Worm (Caenorhabditis elegans): ENCODE results near the gene srw-17.
"Not testable (repeated sequence)": the region's sequence is repeated elsewhere in the genome, so short reads cannot be mapped to it uniquely, and the experiment has no call there.

The srw-17 gene

DNA sequence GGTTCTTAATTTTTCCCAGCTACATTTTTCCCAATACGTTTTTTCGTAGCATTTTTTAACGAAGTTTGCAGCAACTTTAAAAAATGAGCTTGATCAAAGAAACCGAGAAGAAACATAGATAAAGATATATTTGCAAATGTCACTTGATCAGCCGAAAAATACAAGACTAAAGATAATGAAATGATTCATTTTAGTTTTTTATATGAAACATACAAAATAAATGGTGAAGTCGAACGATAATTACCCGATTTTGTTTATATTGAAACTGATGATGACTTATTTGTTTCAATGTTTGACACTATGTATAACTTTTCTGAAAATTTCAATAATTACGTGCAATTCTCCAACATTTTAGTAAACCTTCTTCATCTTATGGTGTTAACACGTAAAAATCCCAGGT lies 8.5 kb downstream of the srw-17 start, which contains the start of gene srw-22:
TSS of gene srw-22 (plus strand) at position 301 of the 400 bp plus-strand sequence.
- TF ChIP-seq nhr-77 (tag; optimal IDR thresholded peaks at IDR 0.05) (no peak), nhr-12 (tag; optimal IDR thresholded peaks at IDR 0.05) (no peak), mbf-1 (tag; optimal IDR thresholded peaks at IDR 0.05) (no peak), nhr-11 (tag; optimal IDR thresholded peaks at IDR 0.05) (no peak), lin-11 (tag; optimal IDR thresholded peaks at IDR 0.05) (no peak), ztf-4 (tag; optimal IDR thresholded peaks at IDR 0.05) (no peak), unc-55 (GFP tag; optimal IDR thresholded peaks at IDR 0.05) (no peak), Y55F3AM.14 (GFP tag; optimal IDR thresholded peaks at IDR 0.05) (no peak), nhr-6 (tag; optimal IDR thresholded peaks at IDR 0.05) (no peak), alr-1 (tag; optimal IDR thresholded peaks at IDR 0.05) (no peak), blmp-1 (tag; optimal IDR thresholded peaks at IDR 0.05; ENCODE audit: insufficient read depth) (no peak), skn-1 (tag; optimal IDR thresholded peaks at IDR 0.05) (no peak), peb-1 (tag; optimal IDR thresholded peaks at IDR 0.05) (no peak), ceh-16 (tag; optimal IDR thresholded peaks at IDR 0.05) (no peak), sem-4 (tag; optimal IDR thresholded peaks at IDR 0.05) (no peak)

DNA sequence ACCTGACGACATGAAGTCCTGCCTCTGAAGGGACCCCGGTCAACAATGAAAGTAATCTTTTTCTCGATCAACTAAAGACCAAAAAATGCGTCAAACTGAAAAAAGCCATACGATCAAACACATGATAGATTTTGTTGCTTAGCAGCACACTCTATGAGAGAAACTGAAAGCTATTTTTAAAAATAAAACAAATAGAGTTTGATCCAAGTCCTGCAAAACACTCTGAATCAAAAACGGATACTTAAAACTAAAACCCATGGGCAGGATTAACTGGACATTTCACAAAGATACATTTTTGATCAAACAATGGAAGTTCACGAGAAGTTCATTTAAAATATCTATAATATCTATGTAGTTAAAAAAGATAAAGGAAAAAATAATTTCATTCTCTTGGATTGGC lies 9.4 kb downstream of the srw-17 start, which contains the start of gene T10H4.13:
TSS of gene T10H4.13 (minus strand) at position 101 of the 400 bp plus-strand sequence.
- TF ChIP-seq R02D3.7 (tag; optimal IDR thresholded peaks at IDR 0.05) (no peak), unc-62 (GFP tag; optimal IDR thresholded peaks at IDR 0.05) (no peak), nhr-23 (tag; optimal IDR thresholded peaks at IDR 0.05) (no peak), lsy-2 (tag; optimal IDR thresholded peaks at IDR 0.05) (no peak), fos-1 (tag; optimal IDR thresholded peaks at IDR 0.05) (no peak), nhr-129 (tag; optimal IDR thresholded peaks at IDR 0.05) (no peak), ceh-82 (tag; optimal IDR thresholded peaks at IDR 0.05) (no peak), nhr-25 (tag; optimal IDR thresholded peaks at IDR 0.05) (no peak), F13H6.1 (tag; optimal IDR thresholded peaks at IDR 0.05) (no peak), sem-4 (tag; optimal IDR thresholded peaks at IDR 0.05) (no peak)

DNA sequence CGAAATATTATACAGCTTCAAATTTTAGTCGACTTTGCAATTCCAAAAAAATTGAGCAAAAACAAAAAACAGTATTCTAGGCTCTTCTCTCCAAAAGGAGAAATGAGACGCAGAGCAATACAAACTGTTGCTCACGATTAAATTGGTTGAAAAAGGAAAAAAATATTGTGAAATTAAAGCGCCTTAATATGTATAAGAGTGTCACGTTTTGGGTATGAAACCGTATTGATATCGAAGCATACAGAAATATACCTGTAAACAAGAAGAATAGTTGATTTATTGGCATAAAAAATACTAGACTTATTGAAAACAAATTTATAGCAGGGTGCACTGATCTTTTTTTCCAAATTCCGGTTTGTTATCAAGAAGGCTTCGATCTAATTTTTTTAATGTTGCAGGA lies 11.0 kb downstream of the srw-17 start, which contains the start of gene M01B2.13:
TSS of gene M01B2.13 (minus strand) at position 101 of the 400 bp plus-strand sequence.
- TF ChIP-seq snpc-4 (tag; optimal IDR thresholded peaks at IDR 0.05) (no peak), unc-55 (GFP tag; optimal IDR thresholded peaks at IDR 0.05) (no peak), nhr-12 (tag; optimal IDR thresholded peaks at IDR 0.05) (no peak)

DNA sequence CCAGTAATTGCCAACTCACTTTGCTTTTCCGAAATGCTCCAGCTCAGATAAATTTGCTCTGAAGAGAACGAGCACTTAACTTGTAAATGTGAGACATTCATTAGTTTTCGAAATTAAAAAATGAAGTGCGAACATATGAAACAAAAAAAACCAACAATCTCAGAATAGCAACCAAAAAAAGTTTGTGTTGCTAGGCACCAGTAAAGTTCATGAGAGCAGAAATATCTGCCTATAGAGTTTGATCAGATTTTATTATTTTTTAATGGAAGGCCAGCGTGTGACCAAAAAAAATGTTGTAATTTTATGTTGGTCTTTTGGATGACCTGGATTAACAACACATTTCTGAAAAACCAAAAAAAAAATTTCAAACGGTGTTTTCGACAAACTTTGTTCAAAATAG lies 12.7 kb downstream of the srw-17 start, which contains the start of gene M01B2.12:
TSS of gene M01B2.12 (minus strand) at position 101 of the 400 bp plus-strand sequence.
- TF ChIP-seq mab-5 (tag; optimal IDR thresholded peaks at IDR 0.05) (no peak), unc-55 (GFP tag; optimal IDR thresholded peaks at IDR 0.05) (no peak), ztf-4 (tag; optimal IDR thresholded peaks at IDR 0.05) (no peak), mbf-1 (tag; optimal IDR thresholded peaks at IDR 0.05) (no peak), lin-39 (tag; optimal IDR thresholded peaks at IDR 0.05) (no peak), ceh-82 (tag; optimal IDR thresholded peaks at IDR 0.05) (no peak), ama-1 (optimal IDR thresholded peaks at IDR 0.05) (no peak), unc-62 (GFP tag; optimal IDR thresholded peaks at IDR 0.05) (no peak), unc-39 (tag; optimal IDR thresholded peaks at IDR 0.05) (no peak), lin-13 (GFP tag; optimal IDR thresholded peaks at IDR 0.05) (no peak)

DNA sequence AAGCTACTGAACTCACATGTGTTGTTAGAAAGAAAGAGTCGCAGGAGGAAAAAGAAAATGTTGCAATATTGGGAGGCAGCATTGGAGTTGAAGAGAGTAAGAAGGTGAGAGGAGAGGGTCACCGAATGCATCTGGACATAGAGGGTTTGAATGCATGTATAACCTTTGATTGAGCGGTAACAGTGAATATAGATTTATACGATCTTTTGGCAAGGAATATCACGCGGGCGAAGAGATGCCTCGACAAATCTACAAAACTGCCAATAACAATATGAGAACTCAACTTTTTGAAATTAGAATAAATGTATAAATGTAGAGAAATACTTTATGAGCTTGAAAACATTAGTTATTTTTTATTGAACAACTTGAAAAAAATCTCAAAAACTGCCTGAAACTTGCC lies 14.5 kb downstream of the srw-17 start, which contains the start of gene M01B2.10:
TSS of gene M01B2.10 (minus strand) at position 101 of the 400 bp plus-strand sequence.
- TF ChIP-seq sma-3 (GFP tag; optimal IDR thresholded peaks at IDR 0.05); lsy-2 (tag; optimal IDR thresholded peaks at IDR 0.05); mbf-1 (tag; optimal IDR thresholded peaks at IDR 0.05): not testable (repeated sequence)

DNA sequence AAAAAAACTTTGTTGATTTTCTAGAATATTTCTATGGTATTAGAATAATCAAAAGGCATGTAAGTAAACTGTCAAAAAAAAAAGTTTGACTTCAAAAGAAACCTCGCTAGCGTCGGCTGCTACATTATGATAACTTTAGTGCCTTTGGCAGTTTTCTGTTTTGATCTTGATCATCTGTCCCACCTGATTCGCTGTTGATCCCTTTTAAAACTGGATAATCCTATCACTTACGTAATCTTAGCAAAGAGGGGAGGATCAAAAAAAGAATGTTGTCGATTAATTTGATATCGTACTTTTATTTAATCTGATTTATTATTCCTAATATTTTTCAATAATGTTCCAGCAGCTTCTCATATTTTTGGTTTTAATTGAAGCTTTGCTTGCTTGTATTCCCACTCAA lies 16.9 kb downstream of the srw-17 start, which contains the start of gene M01B2.8:
TSS of gene M01B2.8 (plus strand) at position 301 of the 400 bp plus-strand sequence.
- TF ChIP-seq ZK546.5 (tag; optimal IDR thresholded peaks at IDR 0.05), result no peak
- no peak for TF ChIP-seq nhr-11 (tag; optimal IDR thresholded peaks at IDR 0.05)
- TF ChIP-seq sma-3 (GFP tag; optimal IDR thresholded peaks at IDR 0.05), result no peak
- no peak for TF ChIP-seq nhr-6 (tag; optimal IDR thresholded peaks at IDR 0.05)
- no peak for TF ChIP-seq unc-39 (tag; optimal IDR thresholded peaks at IDR 0.05)
- TF ChIP-seq lsy-2 (tag; optimal IDR thresholded peaks at IDR 0.05), result no peak
- TF ChIP-seq alr-1 (tag; optimal IDR thresholded peaks at IDR 0.05), result no peak
- TF ChIP-seq ama-1 (optimal IDR thresholded peaks at IDR 0.05), result no peak
- no peak for TF ChIP-seq ztf-4 (tag; optimal IDR thresholded peaks at IDR 0.05)
- no peak for TF ChIP-seq snpc-4 (tag; optimal IDR thresholded peaks at IDR 0.05)
- TF ChIP-seq mdl-1 (tag; optimal IDR thresholded peaks at IDR 0.05), result no peak
- no peak for TF ChIP-seq peb-1 (tag; optimal IDR thresholded peaks at IDR 0.05)
- no peak for TF ChIP-seq nhr-10 (tag; optimal IDR thresholded peaks at IDR 0.05)
- TF ChIP-seq ztf-1 (GFP tag; conservative IDR thresholded peaks at IDR 0.05), result no peak
- no peak for TF ChIP-seq mbf-1 (tag; optimal IDR thresholded peaks at IDR 0.05)
- TF ChIP-seq R02D3.7 (tag; optimal IDR thresholded peaks at IDR 0.05), result no peak
- no peak for TF ChIP-seq dmd-4 (tag; optimal IDR thresholded peaks at IDR 0.05)
- TF ChIP-seq mab-5 (tag; optimal IDR thresholded peaks at IDR 0.05), result no peak
